Fruit fly (Drosophila melanogaster): ENCODE results near the gene FipoQ.

DNA sequence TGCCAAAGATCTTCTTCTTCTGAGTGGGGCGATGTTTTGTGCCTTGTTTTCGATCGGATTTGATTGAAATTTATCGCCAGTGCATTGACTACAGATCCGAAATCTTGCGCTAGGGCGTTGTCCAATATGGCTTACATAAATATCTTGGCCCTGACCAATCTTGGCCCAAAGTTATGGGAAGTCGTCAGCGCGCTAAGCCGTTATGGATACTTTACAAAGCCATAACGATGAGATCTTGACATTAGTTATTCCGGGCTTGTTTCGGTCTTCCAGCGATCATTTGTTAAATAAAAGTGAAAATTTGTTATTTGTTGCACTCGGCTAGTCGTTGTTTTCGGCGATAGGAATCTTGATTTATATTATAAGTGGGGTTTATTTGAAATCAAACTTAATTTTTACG lies 23.9 kb downstream of the FipoQ start:
- TF ChIP-seq CG9139 (GFP tag; optimal IDR thresholded peaks at IDR 0.05) (no peak), salr (GFP tag; optimal IDR thresholded peaks at IDR 0.05) (no peak), CG34406 (GFP tag; optimal IDR thresholded peaks at IDR 0.05) (no peak), Eip75B (GFP tag; optimal IDR thresholded peaks at IDR 0.05) (no peak)

Data from whole organism, prepupa.